Fruit fly (Drosophila melanogaster): ENCODE results near the gene CG31036.

The CG31036 gene

dm6 chr3R:29894393-29894792 lies 13.5 kb upstream of the CG31036 start:
- peak; percentile 33 for TF ChIP-seq CG7786 (GFP tag; optimal IDR thresholded peaks at IDR 0.05)
- TF ChIP-seq ems (GFP tag; optimal IDR thresholded peaks at IDR 0.05): peak; percentile 26
- TF ChIP-seq CG13296 (GFP tag; optimal IDR thresholded peaks at IDR 0.05): peak; percentile 66
- TF ChIP-seq Trl (optimal IDR thresholded peaks at IDR 0.05): no peak
- TF ChIP-seq Trl (GFP tag; optimal IDR thresholded peaks at IDR 0.05): peak; percentile 28
- TF ChIP-seq Sox100B (GFP tag; optimal IDR thresholded peaks at IDR 0.05): peak; percentile 61
- TF ChIP-seq CG6689 (GFP tag; IDR thresholded peaks at IDR 0.05): peak; percentile 53; the same call in 1 of the 2 replicates
- no peak for TF ChIP-seq CG18011 (GFP tag; optimal IDR thresholded peaks at IDR 0.05)
- peak; percentile 36; the same call in 1 of the 2 replicates for TF ChIP-seq stc (GFP tag; IDR thresholded peaks at IDR 0.05)
- TF ChIP-seq CG5180 (GFP tag; optimal IDR thresholded peaks at IDR 0.05): peak; percentile 55
- no peak for TF ChIP-seq Poxn (GFP tag; IDR thresholded peaks at IDR 0.05)
- peak; percentile 29 for TF ChIP-seq Xbp1 (GFP tag; optimal IDR thresholded peaks at IDR 0.05)
- peak; percentile 20 for TF ChIP-seq odd (GFP tag; optimal IDR thresholded peaks at IDR 0.05)
- TF ChIP-seq Lim3 (GFP tag; IDR thresholded peaks at IDR 0.05): no peak
- peak; percentile 44 for TF ChIP-seq zfh2 (GFP tag; optimal IDR thresholded peaks at IDR 0.05)
- TF ChIP-seq CG17359 (tag; optimal IDR thresholded peaks at IDR 0.05): peak; percentile 61
- TF ChIP-seq amos (GFP tag; IDR thresholded peaks at IDR 0.05; ENCODE audit: partially characterized antibody): no peak
- peak; percentile 32 for TF ChIP-seq CG17829 (tag; optimal IDR thresholded peaks at IDR 0.05)
- TF ChIP-seq ara (GFP tag; IDR thresholded peaks at IDR 0.05): no peak
- TF ChIP-seq CG1832 (GFP tag; optimal IDR thresholded peaks at IDR 0.05): no peak
- TF ChIP-seq CG5953 (GFP tag; IDR thresholded peaks at IDR 0.05): no peak
- TF ChIP-seq B-H1 (GFP tag; IDR thresholded peaks at IDR 0.05): 0 out of 3 replicates have a peak, but pooled peaks have one; percentile 25
- no peak for TF ChIP-seq CrebB (tag; optimal IDR thresholded peaks at IDR 0.05)
- TF ChIP-seq CG6272 (GFP tag; IDR thresholded peaks at IDR 0.05): no peak
- TF ChIP-seq D19B (GFP tag; optimal IDR thresholded peaks at IDR 0.05): peak; percentile 51
- TF ChIP-seq bcd (GFP tag; optimal IDR thresholded peaks at IDR 0.05): peak; percentile 67
- no peak for TF ChIP-seq ac (GFP tag; optimal IDR thresholded peaks at IDR 0.05)
- TF ChIP-seq Deaf1 (tag; optimal IDR thresholded peaks at IDR 0.05): peak; percentile 33
- no peak for TF ChIP-seq MESR4 (GFP tag; optimal IDR thresholded peaks at IDR 0.05)
- TF ChIP-seq CG17802 (tag; optimal IDR thresholded peaks at IDR 0.05): no peak
- peak; percentile 82 for TF ChIP-seq Rfx (GFP tag; IDR thresholded peaks at IDR 0.05)
- no peak for TF ChIP-seq Bgb (GFP tag; IDR thresholded peaks at IDR 0.05; ENCODE audit: partially characterized antibody)
- TF ChIP-seq CG12391 (tag; optimal IDR thresholded peaks at IDR 0.05): peak; percentile 43
- TF ChIP-seq unpg (GFP tag; optimal IDR thresholded peaks at IDR 0.05): peak; percentile 69
- no peak for TF ChIP-seq CG1792 (GFP tag; optimal IDR thresholded peaks at IDR 0.05)
- TF ChIP-seq ind (GFP tag; optimal IDR thresholded peaks at IDR 0.05): peak; percentile 63
- peak; percentile 65 for TF ChIP-seq CG2120 (GFP tag; optimal IDR thresholded peaks at IDR 0.05)
- TF ChIP-seq CG10321 (GFP tag; IDR thresholded peaks at IDR 0.05): no peak; the same call in 1 of the 2 replicates
- TF ChIP-seq repo (GFP tag; optimal IDR thresholded peaks at IDR 0.05): no peak
- 0 out of 3 replicates have a peak, but pooled peaks have one; percentile 60 for TF ChIP-seq CG11456 (GFP tag; IDR thresholded peaks at IDR 0.05)
- peak; percentile 49 for TF ChIP-seq scrt (GFP tag; optimal IDR thresholded peaks at IDR 0.05)
- TF ChIP-seq NC2β (GFP tag; optimal IDR thresholded peaks at IDR 0.05): no peak
- TF ChIP-seq CTCF (GFP tag; optimal IDR thresholded peaks at IDR 0.05): no peak
- no peak for TF ChIP-seq HLH4C (GFP tag; IDR thresholded peaks at IDR 0.05; ENCODE audit: partially characterized antibody)
- TF ChIP-seq maf-S (GFP tag; optimal IDR thresholded peaks at IDR 0.05): peak; percentile 18
- TF ChIP-seq run (tag; optimal IDR thresholded peaks at IDR 0.05): peak; percentile 38
- peak; percentile 39 for TF ChIP-seq CG10267 (tag; optimal IDR thresholded peaks at IDR 0.05)
- TF ChIP-seq CG16863 (GFP tag; optimal IDR thresholded peaks at IDR 0.05): peak; percentile 14
- TF ChIP-seq kah (GFP tag; optimal IDR thresholded peaks at IDR 0.05): peak; percentile 6
- TF ChIP-seq Dip2 (GFP tag; IDR thresholded peaks at IDR 0.05): no peak
- TF ChIP-seq CG15601 (tag; optimal IDR thresholded peaks at IDR 0.05): no peak
- TF ChIP-seq mam (GFP tag; optimal IDR thresholded peaks at IDR 0.05): peak; percentile 51
